Worm (Caenorhabditis elegans) whole organism, late embryonic: ENCODE data around the gene K08E4.3.

Source experiments
- C38D4.7 ChIP-seq: fragments of 200-800 bp; sonication (Bioruptor generic); optimal IDR thresholded peaks from 2 replicates; lab custom pipeline; 2018; ENCODE audit warnings: mild to moderate bottlenecking, missing genetic modification characterization, moderate library complexity, missing compliant biosample characterization
- K02D7.2 ChIP-seq: sonication (generic microtip); optimal IDR thresholded peaks from 2 replicates; lab custom pipeline; 2017; ENCODE audit warnings: mild to moderate bottlenecking, missing genetic modification characterization, missing compliant biosample characterization
- K09A11.1 ChIP-seq: sonication (generic microtip); optimal IDR thresholded peaks from 2 replicates; lab custom pipeline; 2017; ENCODE audit warnings: antibody characterized with exemption, mild to moderate bottlenecking, missing genetic modification characterization, missing compliant biosample characterization; ENCODE audit not compliant: insufficient read depth
- ama-1 ChIP-seq: fragments of 150-350 bp; optimal IDR thresholded peaks from 2 replicates; lab custom pipeline; 2014
- ceh-14 ChIP-seq: sonication (generic microtip); optimal IDR thresholded peaks from 2 replicates; lab custom pipeline; 2016; ENCODE audit warnings: missing genotype, missing genetic modification characterization, missing compliant biosample characterization
- ceh-18 ChIP-seq: sonication (generic microtip); optimal IDR thresholded peaks from 2 replicates; lab custom pipeline; 2016; ENCODE audit warnings: missing genetic modification characterization, missing compliant biosample characterization
- ceh-24 ChIP-seq: sonication (generic microtip); optimal IDR thresholded peaks from 2 replicates; lab custom pipeline; 2016; ENCODE audit warnings: mild to moderate bottlenecking, missing genetic modification characterization, missing compliant biosample characterization
- ceh-30 ChIP-seq: fragments of 150-350 bp; optimal IDR thresholded peaks from 2 replicates; lab custom pipeline; 2014; ENCODE audit warnings: missing biosample characterization, missing genetic modification characterization
- ceh-34 ChIP-seq: sonication (generic microtip); optimal IDR thresholded peaks from 2 replicates; lab custom pipeline; 2016; ENCODE audit warnings: mild to moderate bottlenecking, missing genetic modification characterization, missing compliant biosample characterization
- ceh-45 ChIP-seq: fragments of 200-800 bp; sonication (Bioruptor generic); IDR thresholded peaks from 2 replicates; pipeline ENCODE4 v1.3.6; 2022; ENCODE audit warnings: missing genetic modification reagents, missing genetic modification characterization, missing compliant biosample characterization
- ceh-48 ChIP-seq: sonication (generic microtip); optimal IDR thresholded peaks from 2 replicates; lab custom pipeline; 2016; ENCODE audit warnings: missing genetic modification characterization, inconsistent platforms, missing compliant biosample characterization
- che-1 ChIP-seq: sonication (generic microtip); optimal IDR thresholded peaks from 2 replicates; lab custom pipeline; 2016; ENCODE audit warnings: mild to moderate bottlenecking, missing genetic modification characterization, missing compliant biosample characterization
- dmd-4 ChIP-seq: sonication (generic microtip); optimal IDR thresholded peaks from 2 replicates; lab custom pipeline; 2016; ENCODE audit warnings: borderline replicate concordance, missing genetic modification characterization, missing compliant biosample characterization
- elt-2 ChIP-seq: sonication (generic microtip); optimal IDR thresholded peaks from 2 replicates; lab custom pipeline; 2016; ENCODE audit warnings: missing genetic modification reagents, missing genetic modification characterization, missing compliant biosample characterization
- ets-4 ChIP-seq: sonication (generic microtip); optimal IDR thresholded peaks from 2 replicates; lab custom pipeline; 2016; ENCODE audit warnings: missing genetic modification characterization, missing compliant biosample characterization
- fkh-10 ChIP-seq: fragments of 150-350 bp; optimal IDR thresholded peaks from 2 replicates; lab custom pipeline; 2014; ENCODE audit warnings: missing biosample characterization, missing genetic modification reagents, missing genetic modification characterization
- fkh-6 ChIP-seq: sonication (generic microtip); optimal IDR thresholded peaks from 2 replicates; lab custom pipeline; 2016; ENCODE audit warnings: missing genetic modification characterization, missing compliant biosample characterization
- hlh-6 ChIP-seq: sonication (generic microtip); optimal IDR thresholded peaks from 2 replicates; lab custom pipeline; 2016; ENCODE audit warnings: missing genotype, missing genetic modification characterization, missing compliant biosample characterization
- hlh-8 ChIP-seq: sonication (generic microtip); optimal IDR thresholded peaks from 2 replicates; lab custom pipeline; 2016; ENCODE audit warnings: missing genotype, missing genetic modification characterization, missing compliant biosample characterization
- madf-2 ChIP-seq: sonication (generic microtip); optimal IDR thresholded peaks from 2 replicates; lab custom pipeline; 2017; ENCODE audit warnings: missing genetic modification characterization, missing compliant biosample characterization
- nfya-1 ChIP-seq: sonication (generic microtip); optimal IDR thresholded peaks from 2 replicates; lab custom pipeline; 2017; ENCODE audit warnings: missing genetic modification characterization, mild to moderate bottlenecking, missing compliant biosample characterization, antibody characterized with exemption, moderate library complexity
- nhr-11 ChIP-seq: fragments of 150-350 bp; optimal IDR thresholded peaks from 2 replicates; lab custom pipeline; 2014; ENCODE audit warnings: missing biosample characterization, missing genetic modification characterization
- pax-1 ChIP-seq: fragments of 150-350 bp; optimal IDR thresholded peaks from 2 replicates; lab custom pipeline; 2014; ENCODE audit warnings: missing biosample characterization, missing genetic modification characterization
- pha-2 ChIP-seq: sonication (generic microtip); optimal IDR thresholded peaks from 2 replicates; lab custom pipeline; 2017; ENCODE audit warnings: mild to moderate bottlenecking, missing genetic modification characterization, missing compliant biosample characterization
- pha-4 ChIP-seq: fragments of 150-350 bp; optimal IDR thresholded peaks from 2 replicates; lab custom pipeline; 2018; ENCODE audit warnings: missing biosample characterization, missing genetic modification reagents, missing genetic modification characterization
- ref-2 ChIP-seq: sonication (generic microtip); optimal IDR thresholded peaks from 2 replicates; lab custom pipeline; 2016; ENCODE audit warnings: missing genetic modification characterization, missing compliant biosample characterization
- rnt-1 ChIP-seq: sonication (generic microtip); optimal IDR thresholded peaks from 2 replicates; lab custom pipeline; 2016; ENCODE audit warnings: missing genetic modification characterization, missing compliant biosample characterization
- sox-4 ChIP-seq: sonication (generic microtip); optimal IDR thresholded peaks from 2 replicates; lab custom pipeline; 2017; ENCODE audit warnings: mild to moderate bottlenecking, missing genetic modification characterization, inconsistent platforms, missing compliant biosample characterization
- unc-42 ChIP-seq: sonication (generic microtip); optimal IDR thresholded peaks from 2 replicates; lab custom pipeline; 2016; ENCODE audit warnings: missing genotype, missing genetic modification characterization, missing compliant biosample characterization
- unc-86 ChIP-seq: sonication (generic microtip); optimal IDR thresholded peaks from 2 replicates; lab custom pipeline; 2016; ENCODE audit warnings: missing genetic modification characterization, missing compliant biosample characterization
- ztf-16 ChIP-seq: sonication (generic microtip); optimal IDR thresholded peaks from 2 replicates; lab custom pipeline; 2017; ENCODE audit warnings: missing genetic modification characterization, missing compliant biosample characterization

K08E4.3 gene

ce11 chrIV:12044844-12045738 is 12.5 kb upstream of the K08E4.3 start:
- TF ChIP-seq hlh-8 (no peak), ceh-18 (tag; lab: Kevin White, UChicago) (no peak), ceh-24 (no peak), K09A11.1 (tag; lab: Kevin White, UChicago) (no peak), ama-1 (lab: Kevin White, UChicago) (no peak)

ce11 chrIV:12046524-12047203 is 10.9 kb upstream of the K08E4.3 start, which contains the start of gene T12G3.2:
Gene T12G3.2 (minus strand): TSS chrIV:12046967.
- peak; percentile 76 for TF ChIP-seq elt-2 (tag; lab: Kevin White, UChicago)
- no peak for TF ChIP-seq ceh-45 (GFP tag; lab: Robert Waterston, UW)

ce11 chrIV:12047552-12048347 is 9.8 kb upstream of the K08E4.3 start, which contains the start of gene T12G3.4:
Gene T12G3.4 (plus strand): TSS chrIV:12048256.
- no peak for TF ChIP-seq ceh-34 (tag; lab: Kevin White, UChicago)
- TF ChIP-seq ref-2 (tag; lab: Kevin White, UChicago) = no peak
- no peak for TF ChIP-seq unc-86
- TF ChIP-seq pha-4 (tag; lab: Kevin White, UChicago) = no peak
- TF ChIP-seq C38D4.7 (GFP tag; lab: Kevin White, UChicago) = no peak
- TF ChIP-seq pax-1 (tag; lab: Kevin White, UChicago) = no peak
- TF ChIP-seq fkh-6 (tag; lab: Kevin White, UChicago) = no peak
- no peak for TF ChIP-seq dmd-4 (tag; lab: Kevin White, UChicago)

- TF ChIP-seq unc-42 (tag; lab: Kevin White, UChicago) (no peak), nfya-1 (tag; lab: Kevin White, UChicago) (no peak), nhr-11 (no peak), rnt-1 (tag; lab: Kevin White, UChicago) (no peak), ref-2 (tag; lab: Kevin White, UChicago) (no peak), K02D7.2 (tag; lab: Kevin White, UChicago) (no peak), ztf-16 (no peak), C38D4.7 (GFP tag; lab: Kevin White, UChicago) (no peak), madf-2 (tag; lab: Kevin White, UChicago) (no peak), ets-4 (no peak), fkh-10 (GFP tag; lab: Kevin White, UChicago) (no peak), che-1 (tag; lab: Kevin White, UChicago) (no peak), ceh-14 (tag; lab: Kevin White, UChicago) (no peak), hlh-6 (tag; lab: Kevin White, UChicago) (no peak), fkh-6 (tag; lab: Kevin White, UChicago) (no peak), ceh-30 (tag; lab: Kevin White, UChicago) (no peak), sox-4 (no peak), ceh-48 (tag; lab: Kevin White, UChicago) (no peak), pha-2 (tag; lab: Kevin White, UChicago) (no peak)
- TF ChIP-seq, all 69 proteins: peak for 0
Observed at ce11 chrIV:12051049-12051792, 6.3 kb upstream of the K08E4.3 start, which contains the start of the genes bre-5 and spt-5. Gene bre-5 (minus strand): TSS chrIV:12051215. Gene spt-5 (plus strand): TSS chrIV:12051491.
